Fruit fly (Drosophila melanogaster) whole organism, embryonic: ENCODE results near the gene Tyler.

Source experiments
- Adf1 ChIP-seq: fragments of 200-800 bp; sonication (Bioruptor generic); IDR thresholded peaks from 2 replicates; pipeline ENCODE4 v1.3.6; 2022; ENCODE audit warnings: missing biosample characterization, missing genetic modification characterization
- Atf6 ChIP-seq: fragments of 200-800 bp; sonication (Bioruptor generic); IDR thresholded peaks from 2 replicates; pipeline ENCODE4 v1.3.6; 2022; ENCODE audit warnings: missing biosample characterization, missing genetic modification characterization
- CG10565 ChIP-seq: fragments of 200-800 bp; sonication (Bioruptor generic); optimal IDR thresholded peaks from 3 replicates; lab custom pipeline; 2016; ENCODE audit warnings: missing biosample characterization, mild to moderate bottlenecking, missing genetic modification characterization
- CG13894 ChIP-seq: fragments of 200-800 bp; sonication (Bioruptor generic); optimal IDR thresholded peaks from 3 replicates; lab custom pipeline; 2018; ENCODE audit warnings: missing biosample characterization, mild to moderate bottlenecking, missing genetic modification characterization, moderate library complexity
- CG14014 ChIP-seq: fragments of 200-800 bp; sonication (Bioruptor generic); IDR thresholded peaks from 2 replicates; pipeline ENCODE4 v1.3.6; 2022; ENCODE audit warnings: missing biosample characterization, missing genetic modification characterization
- CG15073 ChIP-seq: fragments of 200-800 bp; sonication (Bioruptor generic); optimal IDR thresholded peaks from 2 replicates; lab custom pipeline; 2016; ENCODE audit warnings: missing biosample characterization, missing genetic modification characterization
- CG15696 ChIP-seq: fragments of 200-800 bp; sonication (Bioruptor generic); optimal IDR thresholded peaks from 2 replicates; lab custom pipeline; 2019; ENCODE audit warnings: missing biosample characterization, mild to moderate bottlenecking, missing genetic modification characterization, moderate library complexity
- CG1602 ChIP-seq: fragments of 200-800 bp; sonication (Bioruptor generic); optimal IDR thresholded peaks from 3 replicates; lab custom pipeline; 2016; ENCODE audit warnings: missing biosample characterization, missing genetic modification characterization
- CG1603 ChIP-seq: fragments of 200-800 bp; sonication (Bioruptor generic); optimal IDR thresholded peaks from 2 replicates; lab custom pipeline; 2019; ENCODE audit warnings: missing biosample characterization, mild to moderate bottlenecking, missing genetic modification characterization, moderate library complexity
- CG17568 ChIP-seq: fragments of 200-800 bp; sonication (Bioruptor generic); optimal IDR thresholded peaks from 2 replicates; lab custom pipeline; 2018; ENCODE audit warnings: missing biosample characterization, mild to moderate bottlenecking, missing genetic modification characterization, moderate library complexity
- CG17802 ChIP-seq: fragments of 200-800 bp; sonication (Bioruptor generic); optimal IDR thresholded peaks from 2 replicates; lab custom pipeline; 2018; ENCODE audit warnings: missing biosample characterization, mild to moderate bottlenecking, missing genetic modification characterization, moderate library complexity
- CG1792 ChIP-seq: fragments of 200-800 bp; sonication (Bioruptor generic); optimal IDR thresholded peaks from 2 replicates; lab custom pipeline; 2016; ENCODE audit warnings: missing biosample characterization, missing genetic modification characterization
- CG18011 ChIP-seq: fragments of 200-800 bp; sonication (Bioruptor generic); optimal IDR thresholded peaks from 2 replicates; lab custom pipeline; 2017; ENCODE audit warnings: missing biosample characterization, missing genetic modification characterization, mild to moderate bottlenecking, moderate library complexity, missing genotype
- CG2129 ChIP-seq: fragments of 200-800 bp; sonication (Bioruptor generic); IDR thresholded peaks from 2 replicates; pipeline ENCODE4 v1.3.6; 2022; ENCODE audit warnings: missing biosample characterization, missing genetic modification characterization; ENCODE audit not compliant: partially characterized antibody
- CG2199 ChIP-seq: fragments of 200-800 bp; sonication (Bioruptor generic); IDR thresholded peaks from 3 replicates; pipeline ENCODE4 v1.3.6; 2022; ENCODE audit warnings: missing biosample characterization, missing genetic modification characterization
- CG3281 ChIP-seq: fragments of 200-800 bp; sonication (Bioruptor generic); optimal IDR thresholded peaks from 3 replicates; lab custom pipeline; 2017; ENCODE audit warnings: missing biosample characterization, mild to moderate bottlenecking, missing genetic modification characterization
- CG3407 ChIP-seq: fragments of 200-800 bp; sonication (Bioruptor generic); optimal IDR thresholded peaks from 2 replicates; lab custom pipeline; 2018; ENCODE audit warnings: missing biosample characterization, mild to moderate bottlenecking, missing genetic modification characterization
- CG42726 ChIP-seq: fragments of 200-800 bp; sonication (Bioruptor generic); IDR thresholded peaks from 2 replicates; pipeline ENCODE4 v1.3.6; 2022; ENCODE audit warnings: missing biosample characterization, missing genetic modification characterization; ENCODE audit not compliant: partially characterized antibody
- CG4360 ChIP-seq: fragments of 200-800 bp; sonication (Bioruptor generic); IDR thresholded peaks from 2 replicates; pipeline ENCODE4 v1.3.6; 2022; ENCODE audit warnings: missing biosample characterization, missing genetic modification characterization
- CG4404 ChIP-seq: fragments of 200-800 bp; sonication (Bioruptor generic); IDR thresholded peaks from 2 replicates; pipeline ENCODE4 v1.3.6; 2022; ENCODE audit warnings: missing biosample characterization, missing genetic modification characterization
- CG9215 ChIP-seq: fragments of 200-800 bp; sonication (Bioruptor generic); IDR thresholded peaks from 2 replicates; pipeline ENCODE4 v1.3.6; 2022; ENCODE audit warnings: missing biosample characterization, missing genetic modification characterization
- CG9876 ChIP-seq: fragments of 200-800 bp; sonication (Bioruptor generic); optimal IDR thresholded peaks from 2 replicates; lab custom pipeline; 2016; ENCODE audit warnings: missing biosample characterization, missing genetic modification characterization
- E2f1 ChIP-seq: fragments of 200-800 bp; sonication (Bioruptor generic); IDR thresholded peaks from 2 replicates; pipeline ENCODE4 v1.3.6; 2022; ENCODE audit warnings: missing biosample characterization, missing genetic modification characterization
- HLH54F ChIP-seq: fragments of 200-800 bp; sonication (Bioruptor generic); optimal IDR thresholded peaks from 3 replicates; lab custom pipeline; 2016; ENCODE audit warnings: missing biosample characterization, missing genetic modification characterization
- Hr39 ChIP-seq: fragments of >200 bp; optimal IDR thresholded peaks from 2 replicates; lab custom pipeline; 2017
- Mes4 ChIP-seq: fragments of 200-800 bp; sonication (Bioruptor generic); optimal IDR thresholded peaks from 2 replicates; lab custom pipeline; 2016; ENCODE audit warnings: missing biosample characterization, missing genetic modification characterization
- Nf-YC ChIP-seq: fragments of 200-800 bp; optimal IDR thresholded peaks from 3 replicates; lab custom pipeline; 2019; ENCODE audit warnings: missing biosample characterization, mild to moderate bottlenecking, missing genetic modification characterization, moderate library complexity
- Ptx1 ChIP-seq: fragments of 200-800 bp; sonication (Bioruptor generic); IDR thresholded peaks from 2 replicates; pipeline ENCODE4 v1.3.6; 2022; ENCODE audit warnings: missing biosample characterization, missing genetic modification characterization
- Rx ChIP-seq: fragments of 200-800 bp; sonication (Bioruptor generic); IDR thresholded peaks from 2 replicates; pipeline ENCODE4 v1.3.6; 2022; ENCODE audit warnings: missing biosample characterization, missing genetic modification characterization
- Side ChIP-seq: fragments of 200-800 bp; sonication (Bioruptor generic); optimal IDR thresholded peaks from 2 replicates; lab custom pipeline; 2016; ENCODE audit warnings: missing biosample characterization, missing genetic modification characterization
- Spps ChIP-seq: fragments of 200-800 bp; sonication (Bioruptor generic); optimal IDR thresholded peaks from 2 replicates; lab custom pipeline; 2018; ENCODE audit warnings: missing biosample characterization, mild to moderate bottlenecking, missing genetic modification characterization
- Stat92E ChIP-seq, 3 experiments: fragments of >200 bp in 2 of 3; fragments of 200-800 bp in 1 of 3; sonication (Bioruptor generic) in 1 of 3; optimal IDR thresholded peaks; 2 replicates each; lab custom pipeline; 2017 to 2019; ENCODE audit warnings: missing biosample characterization in 3 of 3, missing genetic modification characterization in 3 of 3, mild to moderate bottlenecking in 1 of 3, moderate library complexity in 1 of 3
- aop ChIP-seq: fragments of 200-800 bp; sonication (Bioruptor generic); IDR thresholded peaks from 2 replicates; pipeline ENCODE4 v1.3.6; 2022; ENCODE audit warnings: missing biosample characterization, missing genetic modification characterization
- croc ChIP-seq: fragments of 200-800 bp; sonication (Bioruptor generic); conservative IDR thresholded peaks from 3 replicates; pipeline ENCODE4 v1.3.6; 2022; ENCODE audit warnings: missing biosample characterization, missing genetic modification characterization
- crp ChIP-seq, 2 experiments: fragments of 200-800 bp; sonication (Bioruptor generic); optimal IDR thresholded peaks; 2 replicates in 1 of 2; 3 replicates in 1 of 2; lab custom pipeline; 2017; ENCODE audit warnings: missing biosample characterization in 2 of 2, missing genetic modification characterization in 2 of 2, mild to moderate bottlenecking in 1 of 2, moderate library complexity in 1 of 2
- dmrt99B ChIP-seq: fragments of 200-800 bp; sonication (Bioruptor generic); optimal IDR thresholded peaks from 2 replicates; lab custom pipeline; 2018; ENCODE audit warnings: missing biosample characterization, mild to moderate bottlenecking, missing genetic modification characterization, moderate library complexity
- en ChIP-seq: fragments of 200-800 bp; sonication (Bioruptor generic); optimal IDR thresholded peaks from 2 replicates; lab custom pipeline; 2016; ENCODE audit warnings: missing biosample characterization, missing genetic modification characterization
- eve ChIP-seq, 2 experiments: fragments of >200 bp; optimal IDR thresholded peaks; 2 replicates each; lab custom pipeline; 2017; ENCODE audit warnings: missing biosample characterization in 2 of 2, missing genetic modification characterization in 2 of 2
- fd96Cb ChIP-seq: fragments of 200-800 bp; sonication (Bioruptor generic); optimal IDR thresholded peaks from 2 replicates; lab custom pipeline; 2018; ENCODE audit warnings: missing biosample characterization, mild to moderate bottlenecking, missing genetic modification characterization, moderate library complexity
- gcm2 ChIP-seq: fragments of 200-800 bp; sonication (Bioruptor generic); optimal IDR thresholded peaks from 2 replicates; lab custom pipeline; 2016; ENCODE audit warnings: missing biosample characterization, missing genetic modification characterization
- gem ChIP-seq: fragments of 200-800 bp; sonication (Bioruptor generic); optimal IDR thresholded peaks from 2 replicates; lab custom pipeline; 2019; ENCODE audit warnings: missing biosample characterization, mild to moderate bottlenecking, missing genetic modification characterization, moderate library complexity
- grn ChIP-seq: fragments of 200-800 bp; sonication (Bioruptor generic); optimal IDR thresholded peaks from 3 replicates; lab custom pipeline; 2017; ENCODE audit warnings: missing biosample characterization, missing genetic modification characterization
- gt ChIP-seq: fragments of 200-800 bp; sonication (Bioruptor generic); IDR thresholded peaks from 2 replicates; pipeline ENCODE4 v1.3.6; 2022; ENCODE audit warnings: missing biosample characterization, missing genetic modification characterization
- jigr1 ChIP-seq: fragments of 200-800 bp; sonication (Bioruptor generic); IDR thresholded peaks from 3 replicates; pipeline ENCODE4 v1.3.6; 2022; ENCODE audit warnings: missing biosample characterization, missing genetic modification characterization
- lab ChIP-seq: fragments of 200-800 bp; sonication (Bioruptor generic); optimal IDR thresholded peaks from 3 replicates; lab custom pipeline; 2017; ENCODE audit warnings: missing biosample characterization, missing genetic modification characterization, mild to moderate bottlenecking, moderate library complexity, missing genetic modification reagents
- lola ChIP-seq, 3 experiments: fragments of >200 bp in 2 of 3; fragments of 200-800 bp in 1 of 3; sonication (Bioruptor generic) in 1 of 3; optimal IDR thresholded peaks; 2 replicates each; lab custom pipeline; 2017 to 2019; ENCODE audit warnings: missing biosample characterization in 3 of 3, missing genetic modification characterization in 3 of 3, mild to moderate bottlenecking in 1 of 3, moderate library complexity in 1 of 3
- mirr ChIP-seq: fragments of 200-800 bp; sonication (Bioruptor generic); optimal IDR thresholded peaks from 3 replicates; lab custom pipeline; 2018; ENCODE audit warnings: missing biosample characterization, mild to moderate bottlenecking, missing genetic modification characterization
- nau ChIP-seq: fragments of 200-800 bp; sonication (Bioruptor generic); optimal IDR thresholded peaks from 3 replicates; lab custom pipeline; 2017; ENCODE audit warnings: missing biosample characterization, mild to moderate bottlenecking, missing genetic modification characterization, missing genetic modification reagents
- odd ChIP-seq: fragments of 200-800 bp; sonication (Bioruptor generic); optimal IDR thresholded peaks from 2 replicates; lab custom pipeline; 2017; ENCODE audit warnings: missing biosample characterization, mild to moderate bottlenecking, missing genetic modification characterization
- sim ChIP-seq: fragments of 200-800 bp; sonication (Bioruptor generic); IDR thresholded peaks from 2 replicates; pipeline ENCODE4 v1.3.6; 2022; ENCODE audit warnings: missing biosample characterization, missing genetic modification characterization
- toy ChIP-seq: fragments of 200-800 bp; sonication (Bioruptor generic); IDR thresholded peaks from 2 replicates; pipeline ENCODE4 v1.3.6; 2022; ENCODE audit warnings: missing biosample characterization, missing genetic modification characterization

The Tyler gene

DNA sequence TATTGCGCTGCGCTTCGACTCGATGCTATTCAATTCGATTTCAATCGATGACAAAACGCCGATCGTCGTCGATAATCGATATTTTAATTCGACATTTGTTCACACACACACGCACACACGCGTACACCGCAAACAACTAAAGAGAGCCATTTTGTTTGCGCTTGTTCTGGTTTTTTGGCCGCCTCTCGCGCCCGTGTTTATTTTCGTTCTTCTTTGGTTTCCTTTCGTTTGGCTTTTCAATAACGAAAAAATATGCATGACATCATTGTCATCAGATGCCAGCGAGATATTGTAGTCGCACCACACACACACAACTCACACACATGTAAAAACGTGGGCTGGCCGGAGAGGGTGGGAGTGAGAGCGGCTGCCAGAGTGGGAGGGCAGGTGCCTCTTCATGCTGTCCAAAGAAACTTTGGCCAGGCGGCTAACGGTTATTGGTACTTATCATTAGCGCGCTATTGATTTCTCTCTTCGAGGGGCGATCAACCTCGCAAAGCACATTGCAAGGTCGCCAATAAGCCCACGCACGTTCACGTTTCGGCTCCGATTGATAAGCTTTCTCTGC lies 3.2 kb upstream of the Tyler start (continued):
- TF ChIP-seq aop (no peak), gt (GFP tag; lab: Robert Waterston, UW) (no peak), lab (GFP tag; lab: Kevin White, UChicago) (no peak), CG4360 (GFP tag; lab: Robert Waterston, UW) (no peak), gem (tag; lab: Kevin White, UChicago) (no peak), CG2199 (GFP tag; lab: Robert Waterston, UW) (no peak), jigr1 (GFP tag; lab: Robert Waterston, UW) (no peak), crp (GFP tag; optimal IDR thresholded peaks at IDR 0.05; lab: Kevin White, UChicago) (no peak), CG10565 (GFP tag; lab: Kevin White, UChicago) (no peak), CG9215 (GFP tag; lab: Robert Waterston, UW) (no peak), CG1603 (no peak), odd (GFP tag; lab: Kevin White, UChicago) (no peak), Side (no peak), mirr (GFP tag; lab: Kevin White, UChicago) (peak; percentile 65), sim (no peak), CG4404 (GFP tag; lab: Robert Waterston, UW) (no peak), Ptx1 (no peak), CG2129 (GFP tag; lab: Robert Waterston, UW) (no peak), Nf-YC (tag; lab: Kevin White, UChicago) (no peak), CG3281 (GFP tag; lab: Kevin White, UChicago) (no peak), croc (no peak), Atf6 (no peak), Hr39 (lab: Kevin White, UChicago) (no peak), CG13894 (tag; lab: Kevin White, UChicago) (peak; percentile 29), Spps (tag; lab: Kevin White, UChicago) (no peak), toy (no peak), E2f1 (GFP tag; lab: Robert Waterston, UW) (no peak), CG17802 (tag; lab: Kevin White, UChicago) (no peak), CG3407 (GFP tag; lab: Kevin White, UChicago) (no peak), grn (GFP tag; lab: Kevin White, UChicago) (peak; percentile 43), gcm2 (GFP tag; lab: Kevin White, UChicago) (no peak), Adf1 (GFP tag; lab: Robert Waterston, UW) (peak; percentile 13; the same call in 1 of the 2 replicates), CG15696 (tag; lab: Kevin White, UChicago) (no peak), HLH54F (no peak), lola (GFP tag; optimal IDR thresholded peaks at IDR 0.05; lab: Kevin White, UChicago) (no peak), CG1792 (GFP tag; lab: Kevin White, UChicago) (no peak), en (no peak), Rx (no peak), CG18011 (GFP tag; lab: Kevin White, UChicago) (no peak), CG17568 (no peak), CG42726 (GFP tag; lab: Robert Waterston, UW) (no peak), Stat92E (GFP tag; optimal IDR thresholded peaks at IDR 0.05; lab: Kevin White, UChicago) (no peak), nau (GFP tag; lab: Kevin White, UChicago) (peak; percentile 31), Mes4 (no peak), dmrt99B (tag; lab: Kevin White, UChicago) (no peak), CG15073 (GFP tag; lab: Kevin White, UChicago) (no peak), fd96Cb (tag; lab: Kevin White, UChicago) (no peak), CG14014 (GFP tag; lab: Robert Waterston, UW) (no peak), eve (GFP tag; optimal IDR thresholded peaks at IDR 0.05; lab: Kevin White, UChicago) (no peak), CG9876 (GFP tag; lab: Kevin White, UChicago) (no peak), CG1602 (GFP tag; lab: Kevin White, UChicago) (no peak)
